Worm (Caenorhabditis elegans): ENCODE data around the gene dhhc-14.

DNA sequence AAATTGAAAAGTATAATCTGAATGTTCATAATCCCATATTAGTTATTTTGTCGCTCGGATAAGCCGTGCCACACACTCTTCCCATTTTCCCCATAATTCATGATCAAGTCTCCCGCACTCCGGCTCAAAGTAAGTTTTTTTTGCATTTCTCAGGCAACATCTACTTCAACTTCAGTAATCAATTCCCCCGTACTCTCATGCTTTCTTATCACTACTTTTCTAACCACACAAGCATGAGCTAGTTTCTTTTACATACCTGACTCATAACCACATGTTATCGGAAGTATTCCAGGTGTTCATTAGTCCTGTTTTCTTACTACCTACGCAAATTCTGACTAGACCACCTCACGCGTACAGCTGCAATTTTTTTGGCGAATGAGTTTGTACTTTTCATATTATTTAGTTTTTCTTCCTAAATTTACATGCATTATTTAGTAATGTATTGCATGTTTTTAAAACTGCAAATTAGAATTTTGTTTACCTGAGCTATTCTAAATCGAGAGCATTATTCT is 14.5 kb downstream of the dhhc-14 start:
- TF ChIP-seq unc-62 (GFP tag; optimal IDR thresholded peaks at IDR 0.05) (no peak), nhr-11 (tag; optimal IDR thresholded peaks at IDR 0.05) (no peak), ama-1 (optimal IDR thresholded peaks at IDR 0.05) (no peak), nhr-76 (tag; optimal IDR thresholded peaks at IDR 0.05) (no peak), ZK546.5 (tag; optimal IDR thresholded peaks at IDR 0.05) (no peak), ceh-82 (tag; optimal IDR thresholded peaks at IDR 0.05) (no peak), nhr-28 (tag; optimal IDR thresholded peaks at IDR 0.05) (no peak), egl-5 (tag; optimal IDR thresholded peaks at IDR 0.05) (no peak), mdl-1 (tag; optimal IDR thresholded peaks at IDR 0.05) (no peak), jun-1 (tag; optimal IDR thresholded peaks at IDR 0.05) (no peak), snpc-4 (tag; optimal IDR thresholded peaks at IDR 0.05) (no peak), nhr-237 (tag; optimal IDR thresholded peaks at IDR 0.05) (no peak)
